Fruit fly (Drosophila melanogaster) whole organism, adult: Measurements from ENCODE around the gene jet.
A peak's percentile ranks its signal among the peaks of the same experiment; 100 is the strongest.

Experiments
- CG11617 ChIP-seq: fragments of 200-800 bp; sonication (Bioruptor generic); optimal IDR thresholded peaks from 2 replicates; lab custom pipeline; 2017; ENCODE audit warnings: mild to moderate bottlenecking, missing biosample characterization, missing genetic modification reagents, missing genetic modification characterization
- CG12768 ChIP-seq: fragments of 200-800 bp; sonication (Bioruptor generic); optimal IDR thresholded peaks from 2 replicates; lab custom pipeline; 2017; ENCODE audit warnings: missing biosample characterization, missing genetic modification characterization, mild to moderate bottlenecking, moderate library complexity, missing genetic modification reagents
- CG14711 ChIP-seq: fragments of 200-800 bp; sonication (Bioruptor generic); optimal IDR thresholded peaks from 2 replicates; lab custom pipeline; 2018; ENCODE audit warnings: missing biosample characterization, mild to moderate bottlenecking, missing genetic modification characterization, moderate library complexity
- CG1620 ChIP-seq: fragments of 200-800 bp; sonication (Bioruptor generic); optimal IDR thresholded peaks from 2 replicates; lab custom pipeline; 2016; ENCODE audit warnings: missing biosample characterization, missing genetic modification characterization
- CG33017 ChIP-seq: fragments of 200-800 bp; sonication (Bioruptor generic); optimal IDR thresholded peaks from 2 replicates; lab custom pipeline; 2018; ENCODE audit warnings: missing biosample characterization, mild to moderate bottlenecking, missing genetic modification characterization, moderate library complexity
- CG5204 ChIP-seq: fragments of 200-800 bp; sonication (Bioruptor generic); optimal IDR thresholded peaks from 2 replicates; lab custom pipeline; 2016; ENCODE audit warnings: missing biosample characterization, missing genetic modification characterization
- CG7045 ChIP-seq: fragments of 200-800 bp; sonication (Bioruptor generic); optimal IDR thresholded peaks from 2 replicates; lab custom pipeline; 2017; ENCODE audit warnings: missing biosample characterization, mild to moderate bottlenecking, missing genetic modification characterization
- CG7101 ChIP-seq: fragments of 200-800 bp; sonication (Bioruptor generic); optimal IDR thresholded peaks from 2 replicates; lab custom pipeline; 2018; ENCODE audit warnings: missing biosample characterization, mild to moderate bottlenecking, missing genetic modification characterization, moderate library complexity
- Clk ChIP-seq: fragments of 200-800 bp; sonication (Bioruptor generic); optimal IDR thresholded peaks from 2 replicates; lab custom pipeline; 2017; ENCODE audit warnings: missing biosample characterization, missing genetic modification characterization
- Crg-1 ChIP-seq: fragments of 200-800 bp; sonication (Bioruptor generic); optimal IDR thresholded peaks from 2 replicates; lab custom pipeline; 2016; ENCODE audit warnings: missing biosample characterization, missing genetic modification characterization
- Hr96 ChIP-seq: fragments of 200-800 bp; sonication (Bioruptor generic); optimal IDR thresholded peaks from 2 replicates; lab custom pipeline; 2016; ENCODE audit warnings: missing biosample characterization, missing genetic modification characterization
- Mnt ChIP-seq: fragments of 200-800 bp; sonication (Bioruptor generic); optimal IDR thresholded peaks from 2 replicates; lab custom pipeline; 2016; ENCODE audit warnings: missing biosample characterization, mild to moderate bottlenecking, missing genetic modification characterization
- bab1 ChIP-seq: fragments of 200-800 bp; sonication (Bioruptor generic); optimal IDR thresholded peaks from 3 replicates; lab custom pipeline; 2019; ENCODE audit warnings: missing biosample characterization, mild to moderate bottlenecking, missing genetic modification characterization, moderate library complexity
- cic ChIP-seq: fragments of 200-800 bp; sonication (Bioruptor generic); optimal IDR thresholded peaks from 2 replicates; lab custom pipeline; 2017; ENCODE audit warnings: missing biosample characterization, mild to moderate bottlenecking, missing genetic modification characterization, moderate library complexity
- cnc ChIP-seq, 2 experiments: fragments of >200 bp; optimal IDR thresholded peaks; 2 replicates each; lab custom pipeline; 2017
- kay ChIP-seq: fragments of 200-800 bp; sonication (Bioruptor generic); peaks from one replicate; lab custom pipeline; 2016; ENCODE audit warnings: missing biosample characterization, missing genetic modification characterization, borderline replicate concordance
- ovo ChIP-seq: fragments of 200-800 bp; sonication (Bioruptor generic); optimal IDR thresholded peaks from 2 replicates; lab custom pipeline; 2016; ENCODE audit warnings: missing biosample characterization, missing genetic modification characterization
- pad ChIP-seq: fragments of 200-800 bp; sonication (Bioruptor generic); optimal IDR thresholded peaks from 3 replicates; lab custom pipeline; 2017; ENCODE audit warnings: missing biosample characterization, missing genetic modification characterization, mild to moderate bottlenecking, moderate library complexity, missing genetic modification reagents
- tj ChIP-seq: fragments of 200-800 bp; sonication (Bioruptor generic); optimal IDR thresholded peaks from 3 replicates; lab custom pipeline; 2017; ENCODE audit warnings: missing biosample characterization, mild to moderate bottlenecking, missing genetic modification characterization, moderate library complexity
- toe ChIP-seq: fragments of 200-800 bp; sonication (Bioruptor generic); optimal IDR thresholded peaks from 2 replicates; lab custom pipeline; 2016; ENCODE audit warnings: missing biosample characterization, missing genetic modification characterization

The jet gene

dm6 chr2L:4955094-4955823 lies 5.7 kb upstream of the jet start, which contains the start of the genes Jon25Bi and Marcal1:
Jon25Bi (minus strand) TSS chr2L:4955144.
Marcal1 (plus strand) TSS chr2L:4955509.
- TF ChIP-seq ovo (GFP tag; lab: Kevin White, UChicago) (no peak), CG11617 (GFP tag; lab: Kevin White, UChicago) (no peak), pad (GFP tag; lab: Kevin White, UChicago) (no peak), CG7101 (no peak), CG33017 (tag; lab: Kevin White, UChicago) (no peak), tj (GFP tag; lab: Kevin White, UChicago) (no peak), Hr96 (GFP tag; lab: Kevin White, UChicago) (no peak), CG5204 (GFP tag; lab: Kevin White, UChicago) (no peak)

dm6 chr2L:4953086-4953570 lies 3.5 kb upstream of the jet start, which contains the start of gene Jon25Bii:
Jon25Bii (minus strand) TSS chr2L:4953136.
- TF ChIP-seq cic (GFP tag; lab: Kevin White, UChicago) (peak; percentile 93), CG5204 (GFP tag; lab: Kevin White, UChicago) (no peak)

dm6 chr2L:4950667-4951066 lies 1.1 kb upstream of the jet start, which contains the start of gene Jon25Biii:
Jon25Biii (minus strand) TSS chr2L:4950767.
- no peak for TF ChIP-seq CG14711
- no peak for TF ChIP-seq cnc (optimal IDR thresholded peaks at IDR 0.05; lab: Kevin White, UChicago)
- no peak for TF ChIP-seq CG5204 (GFP tag; lab: Kevin White, UChicago)
- TF ChIP-seq CG33017 (tag; lab: Kevin White, UChicago) = no peak
- no peak for TF ChIP-seq Crg-1
- TF ChIP-seq kay (GFP tag; lab: Kevin White, UChicago) = no peak
- TF ChIP-seq CG1620 (GFP tag; lab: Kevin White, UChicago) = no peak
- no peak for TF ChIP-seq CG11617 (GFP tag; lab: Kevin White, UChicago)
- TF ChIP-seq tj (GFP tag; lab: Kevin White, UChicago) = no peak
- TF ChIP-seq CG7045 (GFP tag; lab: Kevin White, UChicago) = no peak
- TF ChIP-seq ovo (GFP tag; lab: Kevin White, UChicago) = no peak
- TF ChIP-seq Hr96 (GFP tag; lab: Kevin White, UChicago) = no peak

- TF ChIP-seq CG11617 (GFP tag; lab: Kevin White, UChicago) (peak; percentile 97), CG1620 (GFP tag; lab: Kevin White, UChicago) (peak; percentile 96), CG12768 (GFP tag; lab: Kevin White, UChicago) (peak; percentile 96), CG7101 (peak; percentile 99), CG14711 (peak; percentile 98), Crg-1 (peak; percentile 92), toe (GFP tag; lab: Kevin White, UChicago) (peak; percentile 95), pad (GFP tag; lab: Kevin White, UChicago) (peak; percentile 88), CG7045 (GFP tag; lab: Kevin White, UChicago) (peak; percentile 98), ovo (GFP tag; lab: Kevin White, UChicago) (peak; percentile 91), CG5204 (GFP tag; lab: Kevin White, UChicago) (peak; percentile 95), CG33017 (tag; lab: Kevin White, UChicago) (peak; percentile 99), bab1 (peak; percentile 99), cnc (optimal IDR thresholded peaks at IDR 0.05; lab: Kevin White, UChicago) (no peak), Mnt (GFP tag; lab: Kevin White, UChicago) (peak; percentile 88), cic (GFP tag; lab: Kevin White, UChicago) (peak; percentile 72), Hr96 (GFP tag; lab: Kevin White, UChicago) (peak; percentile 85), Clk (GFP tag; lab: Kevin White, UChicago) (peak; percentile 89), kay (GFP tag; lab: Kevin White, UChicago) (peak; percentile 97), tj (GFP tag; lab: Kevin White, UChicago) (peak; percentile 85)
These were observed 4.3 kb downstream of the jet start, which contains the start of the genes mRpL24 and betaggt-I for dm6 chr2L:4945300-4945699. mRpL24 (minus strand) TSS chr2L:4945361. betaggt-I (plus strand) TSS chr2L:4945579.

dm6 chr2L:4942257-4942792 lies 7.3 kb downstream of the jet start, which contains the start of gene synr:
synr (plus strand) TSS chr2L:4942742.
- TF ChIP-seq Clk (GFP tag; lab: Kevin White, UChicago) (no peak), CG7045 (GFP tag; lab: Kevin White, UChicago) (peak; percentile 1), CG5204 (GFP tag; lab: Kevin White, UChicago) (peak; percentile 28)

- TF ChIP-seq CG7101 (no peak), kay (GFP tag; lab: Kevin White, UChicago) (no peak), Mnt (GFP tag; lab: Kevin White, UChicago) (no peak), tj (GFP tag; lab: Kevin White, UChicago) (no peak), Clk (GFP tag; lab: Kevin White, UChicago) (no peak), cnc (optimal IDR thresholded peaks at IDR 0.05; lab: Kevin White, UChicago) (no peak), Hr96 (GFP tag; lab: Kevin White, UChicago) (no peak), Crg-1 (no peak), CG7045 (GFP tag; lab: Kevin White, UChicago) (no peak), CG33017 (tag; lab: Kevin White, UChicago) (no peak), CG1620 (GFP tag; lab: Kevin White, UChicago) (no peak), CG12768 (GFP tag; lab: Kevin White, UChicago) (no peak), bab1 (no peak)
These were observed 12.5 kb downstream of the jet start, which contains the start of gene Sgs1 for dm6 chr2L:4937060-4937459. Sgs1 (plus strand) TSS chr2L:4937409.
